Fruit fly (Drosophila melanogaster) whole organism, adult: ENCODE measurements around the gene CG6465.

Source experiments
- CG11617 ChIP-seq: fragments of 200-800 bp; sonication (Bioruptor generic); optimal IDR thresholded peaks from 2 replicates; lab custom pipeline; 2017; ENCODE audit warnings: mild to moderate bottlenecking, missing biosample characterization, missing genetic modification reagents, missing genetic modification characterization
- CG12768 ChIP-seq: fragments of 200-800 bp; sonication (Bioruptor generic); optimal IDR thresholded peaks from 2 replicates; lab custom pipeline; 2017; ENCODE audit warnings: missing biosample characterization, missing genetic modification characterization, mild to moderate bottlenecking, moderate library complexity, missing genetic modification reagents
- CG14711 ChIP-seq: fragments of 200-800 bp; sonication (Bioruptor generic); optimal IDR thresholded peaks from 2 replicates; lab custom pipeline; 2018; ENCODE audit warnings: missing biosample characterization, mild to moderate bottlenecking, missing genetic modification characterization, moderate library complexity
- CG1620 ChIP-seq: fragments of 200-800 bp; sonication (Bioruptor generic); optimal IDR thresholded peaks from 2 replicates; lab custom pipeline; 2016; ENCODE audit warnings: missing biosample characterization, missing genetic modification characterization
- CG33017 ChIP-seq: fragments of 200-800 bp; sonication (Bioruptor generic); optimal IDR thresholded peaks from 2 replicates; lab custom pipeline; 2018; ENCODE audit warnings: missing biosample characterization, mild to moderate bottlenecking, missing genetic modification characterization, moderate library complexity
- CG5204 ChIP-seq: fragments of 200-800 bp; sonication (Bioruptor generic); optimal IDR thresholded peaks from 2 replicates; lab custom pipeline; 2016; ENCODE audit warnings: missing biosample characterization, missing genetic modification characterization
- CG7045 ChIP-seq: fragments of 200-800 bp; sonication (Bioruptor generic); optimal IDR thresholded peaks from 2 replicates; lab custom pipeline; 2017; ENCODE audit warnings: missing biosample characterization, mild to moderate bottlenecking, missing genetic modification characterization
- CG7101 ChIP-seq: fragments of 200-800 bp; sonication (Bioruptor generic); optimal IDR thresholded peaks from 2 replicates; lab custom pipeline; 2018; ENCODE audit warnings: missing biosample characterization, mild to moderate bottlenecking, missing genetic modification characterization, moderate library complexity
- Clk ChIP-seq: fragments of 200-800 bp; sonication (Bioruptor generic); optimal IDR thresholded peaks from 2 replicates; lab custom pipeline; 2017; ENCODE audit warnings: missing biosample characterization, missing genetic modification characterization
- Crg-1 ChIP-seq: fragments of 200-800 bp; sonication (Bioruptor generic); optimal IDR thresholded peaks from 2 replicates; lab custom pipeline; 2016; ENCODE audit warnings: missing biosample characterization, missing genetic modification characterization
- Hr96 ChIP-seq: fragments of 200-800 bp; sonication (Bioruptor generic); optimal IDR thresholded peaks from 2 replicates; lab custom pipeline; 2016; ENCODE audit warnings: missing biosample characterization, missing genetic modification characterization
- Mnt ChIP-seq: fragments of 200-800 bp; sonication (Bioruptor generic); optimal IDR thresholded peaks from 2 replicates; lab custom pipeline; 2016; ENCODE audit warnings: missing biosample characterization, mild to moderate bottlenecking, missing genetic modification characterization
- bab1 ChIP-seq: fragments of 200-800 bp; sonication (Bioruptor generic); optimal IDR thresholded peaks from 3 replicates; lab custom pipeline; 2019; ENCODE audit warnings: missing biosample characterization, mild to moderate bottlenecking, missing genetic modification characterization, moderate library complexity
- cic ChIP-seq: fragments of 200-800 bp; sonication (Bioruptor generic); optimal IDR thresholded peaks from 2 replicates; lab custom pipeline; 2017; ENCODE audit warnings: missing biosample characterization, mild to moderate bottlenecking, missing genetic modification characterization, moderate library complexity
- cnc ChIP-seq, 2 experiments: fragments of >200 bp; optimal IDR thresholded peaks; 2 replicates each; lab custom pipeline; 2017
- kay ChIP-seq: fragments of 200-800 bp; sonication (Bioruptor generic); peaks from one replicate; lab custom pipeline; 2016; ENCODE audit warnings: missing biosample characterization, missing genetic modification characterization, borderline replicate concordance
- ovo ChIP-seq: fragments of 200-800 bp; sonication (Bioruptor generic); optimal IDR thresholded peaks from 2 replicates; lab custom pipeline; 2016; ENCODE audit warnings: missing biosample characterization, missing genetic modification characterization
- pad ChIP-seq: fragments of 200-800 bp; sonication (Bioruptor generic); optimal IDR thresholded peaks from 3 replicates; lab custom pipeline; 2017; ENCODE audit warnings: missing biosample characterization, missing genetic modification characterization, mild to moderate bottlenecking, moderate library complexity, missing genetic modification reagents
- tj ChIP-seq: fragments of 200-800 bp; sonication (Bioruptor generic); optimal IDR thresholded peaks from 3 replicates; lab custom pipeline; 2017; ENCODE audit warnings: missing biosample characterization, mild to moderate bottlenecking, missing genetic modification characterization, moderate library complexity
- toe ChIP-seq: fragments of 200-800 bp; sonication (Bioruptor generic); optimal IDR thresholded peaks from 2 replicates; lab custom pipeline; 2016; ENCODE audit warnings: missing biosample characterization, missing genetic modification characterization

Gene CG6465

dm6 chr3R:10636028-10636427, 41.0 kb downstream of the CG6465 start:
- TF ChIP-seq bab1 (GFP tag; lab: Kevin White, UChicago) (no peak), CG5204 (GFP tag; lab: Kevin White, UChicago) (no peak), Clk (no peak), tj (GFP tag; lab: Kevin White, UChicago) (no peak), CG33017 (tag; lab: Kevin White, UChicago) (no peak), CG7101 (tag; lab: Kevin White, UChicago) (no peak), cic (GFP tag; lab: Kevin White, UChicago) (no peak), ovo (GFP tag; lab: Kevin White, UChicago) (no peak), CG14711 (tag; lab: Kevin White, UChicago) (no peak), cnc (optimal IDR thresholded peaks at IDR 0.05; lab: Kevin White, UChicago) (no peak), toe (GFP tag; lab: Kevin White, UChicago) (no peak), CG7045 (GFP tag; lab: Kevin White, UChicago) (no peak)

DNA sequence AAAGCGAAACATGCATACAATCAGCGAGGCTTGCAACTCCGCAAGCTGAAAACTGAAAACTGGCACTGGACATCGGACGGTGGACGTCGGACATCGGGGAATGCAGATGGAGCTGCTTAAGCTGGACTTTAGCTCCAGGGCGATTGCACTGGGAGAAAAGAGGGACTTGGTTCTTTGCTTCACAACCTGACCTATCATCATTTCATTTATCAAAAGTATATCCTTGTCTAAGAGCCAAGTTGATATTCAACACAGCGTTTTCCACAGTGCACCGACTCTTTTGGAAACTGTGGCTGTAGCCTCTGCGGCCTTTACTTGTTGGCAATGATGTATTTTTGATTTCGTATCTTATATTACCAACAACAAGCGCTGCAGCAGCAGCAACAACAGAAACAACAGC, 43.2 kb downstream of the CG6465 start:
- no peak for TF ChIP-seq CG11617 (GFP tag; lab: Kevin White, UChicago)
- no peak for TF ChIP-seq tj (GFP tag; lab: Kevin White, UChicago)
- no peak for TF ChIP-seq CG1620 (GFP tag; lab: Kevin White, UChicago)
- no peak for TF ChIP-seq ovo (GFP tag; lab: Kevin White, UChicago)
- no peak for TF ChIP-seq CG14711 (tag; lab: Kevin White, UChicago)
- TF ChIP-seq Crg-1 (GFP tag; lab: Kevin White, UChicago), result no peak
- TF ChIP-seq CG7045 (GFP tag; lab: Kevin White, UChicago), result no peak
- no peak for TF ChIP-seq toe (GFP tag; lab: Kevin White, UChicago)
- no peak for TF ChIP-seq kay (GFP tag; lab: Kevin White, UChicago)
- TF ChIP-seq Mnt, result no peak
- no peak for TF ChIP-seq pad (GFP tag; lab: Kevin White, UChicago)
- no peak for TF ChIP-seq cnc (optimal IDR thresholded peaks at IDR 0.05; lab: Kevin White, UChicago)
- TF ChIP-seq Clk, result no peak
- no peak for TF ChIP-seq CG12768 (GFP tag; lab: Kevin White, UChicago)
- TF ChIP-seq CG33017 (tag; lab: Kevin White, UChicago), result no peak
- TF ChIP-seq Hr96 (GFP tag; lab: Kevin White, UChicago), result no peak
- TF ChIP-seq CG5204 (GFP tag; lab: Kevin White, UChicago), result no peak
- TF ChIP-seq bab1 (GFP tag; lab: Kevin White, UChicago), result no peak
- no peak for TF ChIP-seq cic (GFP tag; lab: Kevin White, UChicago)
- no peak for TF ChIP-seq CG7101 (tag; lab: Kevin White, UChicago)

- TF ChIP-seq Mnt (no peak), CG7101 (tag; lab: Kevin White, UChicago) (no peak), CG12768 (GFP tag; lab: Kevin White, UChicago) (no peak), ovo (GFP tag; lab: Kevin White, UChicago) (no peak)
These were observed 45.2 kb downstream of the CG6465 start for dm6 chr3R:10631807-10632206.

DNA sequence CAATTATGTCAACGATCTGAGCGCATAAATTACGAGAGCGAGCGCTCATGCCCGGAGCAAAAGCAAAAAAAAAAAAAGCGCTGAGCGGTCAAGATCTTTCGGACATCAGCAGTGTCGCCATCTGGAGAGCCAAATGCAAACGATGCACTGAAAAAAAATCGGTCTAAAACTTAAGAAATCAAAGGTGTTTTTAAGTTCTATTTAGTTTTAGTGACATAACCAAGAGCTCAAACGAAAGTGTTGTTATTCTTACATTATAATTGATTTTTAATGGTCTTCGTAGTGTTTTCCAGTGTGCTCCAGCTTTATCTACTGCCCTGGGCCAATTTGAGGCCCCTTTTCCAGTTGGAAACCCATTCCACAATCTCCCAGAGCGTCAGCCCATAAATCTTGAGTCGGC, 47.1 kb downstream of the CG6465 start:
- TF ChIP-seq CG5204 (GFP tag; lab: Kevin White, UChicago) (no peak), kay (GFP tag; lab: Kevin White, UChicago) (no peak), Mnt (no peak), tj (GFP tag; lab: Kevin White, UChicago) (no peak), CG33017 (tag; lab: Kevin White, UChicago) (no peak), cic (GFP tag; lab: Kevin White, UChicago) (no peak), CG12768 (GFP tag; lab: Kevin White, UChicago) (no peak), Crg-1 (GFP tag; lab: Kevin White, UChicago) (no peak), CG11617 (GFP tag; lab: Kevin White, UChicago) (no peak), toe (GFP tag; lab: Kevin White, UChicago) (no peak), CG7101 (tag; lab: Kevin White, UChicago) (no peak), CG14711 (tag; lab: Kevin White, UChicago) (no peak)

DNA sequence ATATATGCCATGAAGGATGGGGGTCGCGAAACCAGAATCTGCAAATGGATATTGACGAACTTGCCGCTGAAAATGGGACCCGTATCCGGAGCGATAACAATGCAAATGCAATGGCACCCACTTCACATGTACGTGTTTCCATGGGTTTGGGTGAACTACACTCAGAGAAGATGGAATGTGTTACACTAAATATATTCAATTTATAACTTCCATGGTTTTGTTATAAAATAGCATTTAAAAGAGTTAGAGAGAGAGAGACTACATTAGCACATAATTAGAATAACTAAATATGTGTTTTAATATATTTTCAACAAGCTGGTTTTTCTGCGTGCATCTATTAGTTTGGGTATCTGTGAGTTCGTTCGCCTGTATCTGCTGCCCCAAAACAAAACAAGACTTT, 48.8 kb downstream of the CG6465 start:
- no peak for TF ChIP-seq bab1 (GFP tag; lab: Kevin White, UChicago)
- TF ChIP-seq CG11617 (GFP tag; lab: Kevin White, UChicago), result no peak
- no peak for TF ChIP-seq CG7101 (tag; lab: Kevin White, UChicago)
- TF ChIP-seq Mnt, result no peak
- TF ChIP-seq CG1620 (GFP tag; lab: Kevin White, UChicago), result no peak
- TF ChIP-seq CG14711 (tag; lab: Kevin White, UChicago), result no peak
- no peak for TF ChIP-seq toe (GFP tag; lab: Kevin White, UChicago)
- TF ChIP-seq CG33017 (tag; lab: Kevin White, UChicago), result no peak
- TF ChIP-seq kay (GFP tag; lab: Kevin White, UChicago), result no peak
- no peak for TF ChIP-seq tj (GFP tag; lab: Kevin White, UChicago)
- TF ChIP-seq cic (GFP tag; lab: Kevin White, UChicago), result no peak
- no peak for TF ChIP-seq Crg-1 (GFP tag; lab: Kevin White, UChicago)
- no peak for TF ChIP-seq ovo (GFP tag; lab: Kevin White, UChicago)
- TF ChIP-seq pad (GFP tag; lab: Kevin White, UChicago), result no peak
- no peak for TF ChIP-seq Clk
- no peak for TF ChIP-seq Hr96 (GFP tag; lab: Kevin White, UChicago)
- TF ChIP-seq CG5204 (GFP tag; lab: Kevin White, UChicago), result no peak
- TF ChIP-seq cnc (optimal IDR thresholded peaks at IDR 0.05; lab: Kevin White, UChicago), result no peak
- no peak for TF ChIP-seq CG7045 (GFP tag; lab: Kevin White, UChicago)
- no peak for TF ChIP-seq CG12768 (GFP tag; lab: Kevin White, UChicago)
